Fruit fly (Drosophila melanogaster) whole organism: ENCODE measurements around the gene CG14851.

Experiments
- CG8478 ChIP-seq: fragments of >200 bp; optimal IDR thresholded peaks from 2 replicates; lab custom pipeline; 2018; ENCODE audit warnings: inconsistent platforms
- psq ChIP-seq: fragments of >200 bp; optimal IDR thresholded peaks from 2 replicates; lab custom pipeline; 2017

DNA sequence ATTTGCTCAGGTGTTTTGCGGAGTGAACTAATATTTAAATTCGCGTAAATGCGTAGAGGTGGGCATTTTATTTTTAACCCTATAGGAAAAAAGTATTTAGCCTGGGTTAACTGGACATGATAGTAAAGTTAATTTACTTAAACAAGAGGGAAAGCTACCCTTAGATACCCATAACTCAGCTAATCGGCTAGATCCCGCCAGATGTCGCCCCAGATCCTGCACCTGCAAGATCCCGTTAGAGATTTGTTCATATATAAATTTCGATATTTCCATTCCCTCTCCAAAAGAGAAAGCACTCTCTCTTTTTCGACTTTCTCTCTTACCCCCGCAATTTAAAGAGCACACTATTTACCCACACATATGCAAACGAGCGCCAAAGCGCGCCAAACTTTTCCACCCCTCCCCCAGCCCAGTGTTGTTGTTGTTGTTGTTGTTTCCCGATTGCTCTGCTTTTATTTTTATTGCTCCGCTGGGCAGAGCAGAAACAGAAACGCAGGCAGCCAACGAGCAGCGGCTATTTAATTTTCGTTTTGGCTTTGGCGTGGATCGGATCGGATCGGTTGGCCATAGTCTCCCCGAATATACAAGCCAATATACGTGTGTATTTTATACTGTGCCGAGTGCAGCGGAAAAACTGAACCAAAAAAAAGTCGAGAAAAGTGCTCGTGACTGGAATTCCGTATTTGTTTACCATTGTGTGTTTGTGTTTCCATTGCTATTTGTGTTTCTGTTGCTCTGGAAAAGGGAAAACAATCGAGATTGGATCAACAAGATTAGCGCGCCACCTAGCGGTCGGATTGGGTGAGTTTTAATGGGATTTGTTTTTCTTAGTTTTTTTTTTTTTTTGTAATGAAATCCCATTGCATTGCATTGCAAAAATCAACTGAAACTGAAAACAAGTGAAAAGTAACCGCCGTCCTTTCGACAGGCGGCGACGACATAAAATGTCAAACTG, 14.8 kb downstream of the CG14851 start, which contains the start of gene stumps:
- TF ChIP-seq CG8478 (no peak), psq (lab: Kevin White, UChicago) (no peak)
